Worm (Caenorhabditis elegans): ENCODE measurements around the gene C42D4.19.

C42D4.19 gene

ce11 chrIV:7222088-7222487 is 46.6 kb downstream of the C42D4.19 start:
- no peak for TF ChIP-seq mel-28 (tag; optimal IDR thresholded peaks at IDR 0.05; ENCODE audit: borderline replicate concordance)
- no peak for TF ChIP-seq aptf-3 (GFP tag; IDR thresholded peaks at IDR 0.05)
- no peak for TF ChIP-seq ceh-40 (GFP tag; IDR thresholded peaks at IDR 0.05)
- no peak for TF ChIP-seq tbp1 (GFP tag; optimal IDR thresholded peaks at IDR 0.05)
- TF ChIP-seq athp-1 (tag; optimal IDR thresholded peaks at IDR 0.05), result no peak
- no peak for TF ChIP-seq T26A5.8 (tag; optimal IDR thresholded peaks at IDR 0.05)
- TF ChIP-seq F57A8.1 (GFP tag; optimal IDR thresholded peaks at IDR 0.05), result no peak
